Worm (Caenorhabditis elegans) whole organism, young adult: ENCODE measurements around the gene C54D10.10.

Experiments
- B0019.2 ChIP-seq: fragments of 200-800 bp; sonication (Bioruptor generic); conservative IDR thresholded peaks from 2 replicates; pipeline ENCODE4 v1.3.6; 2022; ENCODE audit warnings: missing genetic modification reagents, missing genetic modification characterization, missing compliant biosample characterization
- B0035.1 ChIP-seq: sonication (generic microtip); optimal IDR thresholded peaks from 2 replicates; lab custom pipeline; 2016; ENCODE audit warnings: missing genetic modification characterization, mild to moderate bottlenecking, missing compliant biosample characterization, missing genotype, missing genetic modification reagents
- D2030.7 ChIP-seq: fragments of 200-800 bp; sonication (Bioruptor generic); IDR thresholded peaks from 2 replicates; pipeline ENCODE4 v1.3.6; 2022; ENCODE audit warnings: missing genetic modification reagents, missing genetic modification characterization, missing compliant biosample characterization
- F10E7.11 ChIP-seq: sonication (generic microtip); optimal IDR thresholded peaks from 2 replicates; lab custom pipeline; 2017; ENCODE audit warnings: mild to moderate bottlenecking, missing genetic modification characterization, moderate library complexity, missing compliant biosample characterization
- F23B12.7 ChIP-seq: sonication (generic microtip); optimal IDR thresholded peaks from 2 replicates; lab custom pipeline; 2017; ENCODE audit warnings: missing genetic modification characterization, mild to moderate bottlenecking, missing compliant biosample characterization, antibody characterized with exemption, moderate library complexity; ENCODE audit not compliant: insufficient read depth
- F52B5.7 ChIP-seq: sonication (generic microtip); optimal IDR thresholded peaks from 2 replicates; lab custom pipeline; 2016; ENCODE audit warnings: mild to moderate bottlenecking, missing genetic modification characterization, missing compliant biosample characterization
- T07F8.4 ChIP-seq: sonication (generic microtip); optimal IDR thresholded peaks from 2 replicates; lab custom pipeline; 2016; ENCODE audit warnings: mild to moderate bottlenecking, missing genetic modification characterization, moderate library complexity, missing compliant biosample characterization
- Y53F4B.3 ChIP-seq: fragments of 200-800 bp; sonication (Bioruptor generic); IDR thresholded peaks from 2 replicates; pipeline ENCODE4 v1.3.6; 2022; ENCODE audit warnings: missing genetic modification reagents, missing genetic modification characterization, missing compliant biosample characterization
- Y67H2A.10 ChIP-seq: fragments of 200-800 bp; sonication (Bioruptor generic); conservative IDR thresholded peaks from 2 replicates; pipeline ENCODE4 v1.3.6; 2022; ENCODE audit warnings: missing genetic modification reagents, missing genetic modification characterization, missing compliant biosample characterization
- ama-1 ChIP-seq, 3 experiments: fragments of 150-350 bp in 1 of 3; sonication (generic microtip) in 2 of 3; optimal IDR thresholded peaks; 2 replicates each; lab custom pipeline; 2014 to 2018; ENCODE audit warnings: missing biosample characterization in 2 of 3, missing genetic modification characterization in 2 of 3, missing genetic modification reagents in 2 of 3
- bed-2 ChIP-seq: fragments of 200-800 bp; sonication (Bioruptor generic); IDR thresholded peaks from 2 replicates; pipeline ENCODE4 v1.3.6; 2022; ENCODE audit warnings: missing genetic modification reagents, missing genetic modification characterization, missing compliant biosample characterization
- ceh-27 ChIP-seq: fragments of 200-800 bp; sonication (Bioruptor generic); optimal IDR thresholded peaks from 2 replicates; lab custom pipeline; 2018; ENCODE audit warnings: mild to moderate bottlenecking, missing genetic modification characterization, moderate library complexity, missing compliant biosample characterization
- ceh-79 ChIP-seq: sonication (generic microtip); optimal IDR thresholded peaks from 2 replicates; lab custom pipeline; 2017; ENCODE audit warnings: mild to moderate bottlenecking, missing genetic modification characterization, missing compliant biosample characterization
- chd-7 ChIP-seq: sonication (generic microtip); optimal IDR thresholded peaks from 2 replicates; lab custom pipeline; 2016; ENCODE audit warnings: mild to moderate bottlenecking, missing genetic modification characterization, moderate library complexity, missing compliant biosample characterization
- ekl-4 ChIP-seq: fragments of 200-800 bp; sonication (Bioruptor generic); IDR thresholded peaks from 2 replicates; pipeline ENCODE4 v1.3.6; 2022; ENCODE audit warnings: missing genetic modification reagents, missing genetic modification characterization, missing compliant biosample characterization
- fkh-3 ChIP-seq: sonication (generic microtip); optimal IDR thresholded peaks from 2 replicates; lab custom pipeline; 2016; ENCODE audit warnings: mild to moderate bottlenecking, missing genetic modification characterization, missing compliant biosample characterization
- hlh-12 ChIP-seq: sonication (generic microtip); optimal IDR thresholded peaks from 2 replicates; lab custom pipeline; 2016; ENCODE audit warnings: missing genetic modification characterization, missing compliant biosample characterization
- hlh-26 ChIP-seq: fragments of 200-800 bp; sonication (Bioruptor generic); conservative IDR thresholded peaks from 2 replicates; pipeline ENCODE4 v1.3.6; 2022; ENCODE audit warnings: missing genetic modification reagents, missing genetic modification characterization, missing compliant biosample characterization
- hmg-1.2 ChIP-seq: fragments of 200-800 bp; sonication (Bioruptor generic); IDR thresholded peaks from 2 replicates; pipeline ENCODE4 v1.3.6; 2022; ENCODE audit warnings: missing genetic modification reagents, missing genetic modification characterization, missing compliant biosample characterization
- lin-35 ChIP-seq, 3 experiments: fragments of 150-350 bp in 2 of 3; sonication (generic microtip) in 1 of 3; optimal IDR thresholded peaks; 2 replicates each; lab custom pipeline; 2014 to 2018; ENCODE audit warnings: missing biosample characterization in 3 of 3, missing genetic modification characterization in 3 of 3, missing genetic modification reagents in 3 of 3
- madf-10 ChIP-seq: sonication (generic microtip); optimal IDR thresholded peaks from 2 replicates; lab custom pipeline; 2016; ENCODE audit warnings: mild to moderate bottlenecking, missing genetic modification characterization, missing compliant biosample characterization
- mel-28 ChIP-seq: sonication (generic microtip); optimal IDR thresholded peaks from 2 replicates; lab custom pipeline; 2016; ENCODE audit warnings: borderline replicate concordance, mild to moderate bottlenecking, missing genetic modification characterization, missing compliant biosample characterization
- nfya-1 ChIP-seq: sonication (generic microtip); optimal IDR thresholded peaks from 2 replicates; lab custom pipeline; 2017; ENCODE audit warnings: antibody characterized with exemption, missing compliant biosample characterization, missing genetic modification characterization, borderline replicate concordance; ENCODE audit not compliant: insufficient read depth
- pha-4 ChIP-seq: fragments of 150-350 bp; sonication (generic microtip); optimal IDR thresholded peaks from 2 replicates; lab custom pipeline; 2014; ENCODE audit warnings: missing biosample characterization, missing genetic modification reagents, missing genetic modification characterization
- rcor-1 ChIP-seq: fragments of 200-800 bp; sonication (Bioruptor generic); IDR thresholded peaks from 2 replicates; pipeline ENCODE4 v1.3.6; 2022; ENCODE audit warnings: missing genetic modification reagents, missing genetic modification characterization, missing compliant biosample characterization
- repo-1 ChIP-seq: sonication (generic microtip); optimal IDR thresholded peaks from 2 replicates; lab custom pipeline; 2017; ENCODE audit warnings: mild to moderate bottlenecking, missing genetic modification characterization, missing compliant biosample characterization
- rpc-1 ChIP-seq, 2 experiments: fragments of 150-350 bp in 1 of 2; sonication (generic microtip) in 1 of 2; optimal IDR thresholded peaks; 2 replicates each; lab custom pipeline; 2014 to 2018; ENCODE audit warnings: missing biosample characterization in 1 of 2, missing genetic modification characterization in 1 of 2, missing genetic modification reagents in 1 of 2, missing genotype in 1 of 2
- sptf-2 ChIP-seq: fragments of 200-800 bp; sonication (Bioruptor generic); optimal IDR thresholded peaks from 2 replicates; lab custom pipeline; 2018; ENCODE audit warnings: mild to moderate bottlenecking, missing genetic modification characterization, missing compliant biosample characterization
- zfh-2 ChIP-seq: fragments of 200-800 bp; sonication (Bioruptor generic); conservative IDR thresholded peaks from 2 replicates; pipeline ENCODE4 v1.3.6; 2022; ENCODE audit warnings: missing genetic modification reagents, missing genetic modification characterization, missing compliant biosample characterization
- ztf-25 ChIP-seq: fragments of 200-800 bp; sonication (Bioruptor generic); IDR thresholded peaks from 2 replicates; pipeline ENCODE4 v1.3.6; 2022; ENCODE audit warnings: missing genetic modification reagents, missing genetic modification characterization, missing compliant biosample characterization

Gene C54D10.10

ce11 chrV:12441420-12441819 is 8.4 kb downstream of the C54D10.10 start, which contains the start of gene pals-37:
TSS of gene pals-37 (minus strand) at chrV:12441520.
- no peak for TF ChIP-seq ztf-25
- TF ChIP-seq zfh-2 (GFP tag; lab: Robert Waterston, UW): no peak
- no peak for TF ChIP-seq sptf-2 (GFP tag; lab: Kevin White, UChicago)
- no peak for TF ChIP-seq T07F8.4 (tag; lab: Kevin White, UChicago)
- TF ChIP-seq Y53F4B.3 (GFP tag; lab: Robert Waterston, UW): no peak
- no peak for TF ChIP-seq F52B5.7
- TF ChIP-seq B0035.1 (tag; lab: Kevin White, UChicago): no peak
- TF ChIP-seq Y67H2A.10: no peak
- no peak for TF ChIP-seq pha-4 (tag; lab: Kevin White, UChicago)
- TF ChIP-seq hlh-26: no peak
- no peak for TF ChIP-seq hlh-12 (tag; lab: Kevin White, UChicago)
- no peak for TF ChIP-seq nfya-1 (tag; lab: Kevin White, UChicago)
- TF ChIP-seq bed-2 (GFP tag; lab: Robert Waterston, UW): no peak

ce11 chrV:12433717-12434116 is 16.1 kb downstream of the C54D10.10 start, which contains the start of gene srh-25:
TSS of gene srh-25 (minus strand) at chrV:12433817.
- no peak for TF ChIP-seq ceh-27 (GFP tag; lab: Kevin White, UChicago)
- TF ChIP-seq ceh-79 (tag; lab: Kevin White, UChicago): no peak
- no peak for TF ChIP-seq fkh-3 (tag; lab: Kevin White, UChicago)
- TF ChIP-seq Y67H2A.10: no peak
- TF ChIP-seq, all 124 proteins: peak for 0

DNA sequence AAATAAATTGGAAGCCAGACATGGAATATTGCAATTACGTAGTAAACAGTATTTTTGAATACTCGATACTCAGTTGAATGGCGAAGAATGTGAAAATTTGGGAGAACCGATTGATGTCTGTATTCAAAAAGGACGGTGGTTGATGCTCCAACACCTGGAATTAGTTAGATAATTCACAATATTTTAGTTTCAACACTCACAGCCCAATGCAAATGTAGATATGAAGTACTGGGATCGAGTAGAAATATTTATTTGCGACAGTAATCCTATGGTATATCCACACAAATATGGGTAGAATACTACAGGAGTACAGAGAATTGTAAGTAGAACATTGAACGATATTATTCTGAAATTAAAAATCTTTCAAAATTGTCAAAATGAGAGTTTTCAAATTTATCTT is 16.7 kb downstream of the C54D10.10 start:
- TF ChIP-seq hmg-1.2 (GFP tag; lab: Robert Waterston, UW): no peak
- TF ChIP-seq F10E7.11 (tag; lab: Kevin White, UChicago): no peak

DNA sequence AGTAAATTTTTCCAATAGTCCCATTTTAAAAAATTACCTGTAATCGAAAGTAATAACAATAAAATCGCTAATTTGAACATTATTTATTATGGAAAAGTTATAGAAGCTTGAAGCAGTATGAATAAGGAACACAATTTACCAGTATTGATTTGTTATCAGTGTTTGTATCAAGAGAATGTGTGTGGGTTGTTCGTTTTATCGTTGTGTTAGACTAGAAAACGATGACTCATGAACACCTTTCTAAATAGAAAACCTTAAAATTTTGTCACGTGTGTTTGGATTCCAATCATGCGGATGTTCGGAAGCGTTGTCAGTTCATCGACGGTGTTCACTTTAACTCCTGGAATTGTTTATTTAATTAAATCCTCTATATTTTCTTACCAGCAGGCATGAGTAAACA is 17.7 kb downstream of the C54D10.10 start, which contains the start of gene C54D10.13:
C54D10.13 (minus strand) TSS at position 179 of the 400 bp plus-strand sequence.
- TF ChIP-seq rpc-1 (optimal IDR thresholded peaks at IDR 0.05; lab: Kevin White, UChicago): no peak
- no peak for TF ChIP-seq rpc-1 (tag; optimal IDR thresholded peaks at IDR 0.05; lab: Kevin White, UChicago)
- TF ChIP-seq madf-10 (tag; lab: Kevin White, UChicago): no peak
- no peak for TF ChIP-seq repo-1 (tag; lab: Kevin White, UChicago)
- TF ChIP-seq chd-7: no peak

- TF ChIP-seq rpc-1 (optimal IDR thresholded peaks at IDR 0.05; lab: Kevin White, UChicago) (no peak), rpc-1 (tag; optimal IDR thresholded peaks at IDR 0.05; lab: Kevin White, UChicago) (no peak), rcor-1 (GFP tag; lab: Robert Waterston, UW) (no peak), ekl-4 (GFP tag; lab: Robert Waterston, UW) (no peak), ama-1 (optimal IDR thresholded peaks at IDR 0.05; lab: Kevin White, UChicago) (no peak), ama-1 (GFP tag; optimal IDR thresholded peaks at IDR 0.05; lab: Kevin White, UChicago) (no peak), mel-28 (tag; lab: Kevin White, UChicago) (no peak), B0019.2 (GFP tag; lab: Robert Waterston, UW) (no peak), lin-35 (GFP tag; optimal IDR thresholded peaks at IDR 0.05; lab: Kevin White, UChicago) (no peak), F23B12.7 (no peak), D2030.7 (no peak)
Measured at ce11 chrV:12429039-12429438, 20.8 kb downstream of the C54D10.10 start, which contains the start of gene C54D10.5. TSS of gene C54D10.5 (plus strand) at chrV:12429339.
